4 fruit fly cellular contexts compared by ENCODE assay signal in the genomic region with DNA sequence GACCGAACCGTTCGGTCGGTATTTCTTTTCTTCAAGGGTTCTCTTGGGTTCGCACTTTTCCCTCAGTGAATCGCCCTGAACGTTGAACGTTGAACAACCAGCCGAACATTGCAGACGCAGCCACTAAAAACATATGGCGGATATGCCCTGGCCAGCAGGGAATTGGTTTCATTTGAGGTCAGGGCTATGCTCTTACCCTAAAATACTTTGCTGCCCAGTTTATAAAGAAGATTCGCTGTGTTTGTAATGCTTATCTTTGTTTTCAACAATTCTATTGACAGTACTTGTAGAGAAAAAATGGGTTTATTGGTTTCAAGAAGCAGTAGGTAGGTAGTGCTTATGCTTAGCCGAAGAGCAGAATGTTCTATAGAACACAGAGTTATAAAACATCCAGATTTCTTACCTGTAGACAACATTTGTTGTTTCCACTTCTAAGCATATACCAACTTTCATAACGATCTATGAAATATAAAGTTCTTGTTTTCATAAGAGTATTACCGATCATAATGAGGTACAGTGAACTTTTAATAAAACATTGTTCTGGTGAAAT.
TF ChIP-seq lines count a peak whose summit lies in the region.

No protein-coding gene starts in this region.

- TF ChIP-seq CTCF in whole organism, embryonic (GFP tag; optimal IDR thresholded peaks at IDR 0.05; lab: Kevin White, UChicago): no peak

TF ChIP-seq in whole organism, adult, 20 proteins besides CTCF, POLR2A, EP300 and RAD21:
- TF ChIP-seq CG12768 (GFP tag; optimal IDR thresholded peaks at IDR 0.05; lab: Kevin White, UChicago) (peak; percentile 35), Hr96 (GFP tag; optimal IDR thresholded peaks at IDR 0.05; lab: Kevin White, UChicago) (no peak)

TF ChIP-seq in whole organism, embryonic, 481 proteins besides CTCF, POLR2A, EP300 and RAD21 (continues in another document):
- peak in 1 of 2 experiments; percentile 35 for TF ChIP-seq Pdp1 (GFP tag; optimal IDR thresholded peaks at IDR 0.05; lab: Kevin White, UChicago)
- TF ChIP-seq Sox102F (GFP tag; optimal IDR thresholded peaks at IDR 0.05; lab: Kevin White, UChicago): peak; percentile 14
- no peak for TF ChIP-seq Nf-YC (tag; optimal IDR thresholded peaks at IDR 0.05; lab: Kevin White, UChicago)
- TF ChIP-seq Med (GFP tag; lab: Kevin White, UChicago): peak; percentile 78
- no peak for TF ChIP-seq maf-S (GFP tag; optimal IDR thresholded peaks at IDR 0.05; lab: Kevin White, UChicago)
- peak; percentile 23 for TF ChIP-seq CG12391 (tag; optimal IDR thresholded peaks at IDR 0.05; lab: Kevin White, UChicago)
- no peak for TF ChIP-seq br (optimal IDR thresholded peaks at IDR 0.05; lab: Kevin White, UChicago)
- TF ChIP-seq CG12769 (tag; optimal IDR thresholded peaks at IDR 0.05; lab: Kevin White, UChicago): peak; percentile 5
- TF ChIP-seq D19A (tag; optimal IDR thresholded peaks at IDR 0.05; lab: Kevin White, UChicago): peak; percentile 52
- TF ChIP-seq kay (GFP tag; optimal IDR thresholded peaks at IDR 0.05; lab: Kevin White, UChicago): peak; percentile 8
- no peak for TF ChIP-seq hkb (optimal IDR thresholded peaks at IDR 0.05; lab: Kevin White, UChicago)
- 0 out of 2 replicates have a peak, but pooled peaks have one; percentile 10 for TF ChIP-seq hkb (GFP tag; IDR thresholded peaks at IDR 0.05; lab: Robert Waterston, UW)
- peak; percentile 3 for TF ChIP-seq CG8388 (GFP tag; optimal IDR thresholded peaks at IDR 0.05; lab: Kevin White, UChicago)
- peak; percentile 37 for TF ChIP-seq CG15601 (tag; optimal IDR thresholded peaks at IDR 0.05; lab: Kevin White, UChicago)
- 0 out of 3 replicates have a peak, but pooled peaks have one; percentile 34 for TF ChIP-seq zfh1 (GFP tag; IDR thresholded peaks at IDR 0.05; lab: Robert Waterston, UW)
- TF ChIP-seq CG14441 (GFP tag; IDR thresholded peaks at IDR 0.05; lab: Robert Waterston, UW): 0 out of 2 replicates have a peak, but pooled peaks have one; percentile 37
- TF ChIP-seq CG18262 (tag; optimal IDR thresholded peaks at IDR 0.05; lab: Kevin White, UChicago): peak; percentile 22
- peak; percentile 23 for TF ChIP-seq grau (tag; optimal IDR thresholded peaks at IDR 0.05; lab: Kevin White, UChicago)
- peak; percentile 10 for TF ChIP-seq CG8924 (tag; optimal IDR thresholded peaks at IDR 0.05; lab: Kevin White, UChicago)
- no peak for TF ChIP-seq Adf1 (GFP tag; IDR thresholded peaks at IDR 0.05; lab: Robert Waterston, UW)
- TF ChIP-seq CG30431 (GFP tag; optimal IDR thresholded peaks at IDR 0.05; lab: Kevin White, UChicago): no peak
- TF ChIP-seq wdn (GFP tag; IDR thresholded peaks at IDR 0.05; lab: Robert Waterston, UW): 0 out of 2 replicates have a peak, but pooled peaks have one; percentile 17
- no peak for TF ChIP-seq CG32767 (GFP tag; IDR thresholded peaks at IDR 0.05; lab: Robert Waterston, UW)
- no peak for TF ChIP-seq CG12659 (GFP tag; optimal IDR thresholded peaks at IDR 0.05; lab: Kevin White, UChicago)
- TF ChIP-seq CG8290 (GFP tag; optimal IDR thresholded peaks at IDR 0.05; lab: Kevin White, UChicago): no peak
- peak in 1 of 2 experiments; percentile 21 for TF ChIP-seq CG8290 (tag; optimal IDR thresholded peaks at IDR 0.05; lab: Kevin White, UChicago)
- TF ChIP-seq CG8089 (GFP tag; optimal IDR thresholded peaks at IDR 0.05; lab: Kevin White, UChicago): no peak

TF ChIP-seq in whole organism, prepupa, 60 proteins besides CTCF, POLR2A, EP300 and RAD21 (continues in another document):
- TF ChIP-seq acj6 (GFP tag; optimal IDR thresholded peaks at IDR 0.05; lab: Kevin White, UChicago): peak; percentile 15
- no peak for TF ChIP-seq CG8319 (GFP tag; optimal IDR thresholded peaks at IDR 0.05; lab: Kevin White, UChicago)
- TF ChIP-seq fd85E (GFP tag; optimal IDR thresholded peaks at IDR 0.05; lab: Kevin White, UChicago): no peak
- TF ChIP-seq svp (GFP tag; lab: Kevin White, UChicago): no peak
- no peak for TF ChIP-seq CG11762 (GFP tag; optimal IDR thresholded peaks at IDR 0.05; lab: Kevin White, UChicago; ENCODE audit: insufficient read depth)
- peak; percentile 4 for TF ChIP-seq pdm3 (GFP tag; optimal IDR thresholded peaks at IDR 0.05; lab: Kevin White, UChicago)
- TF ChIP-seq esn (GFP tag; optimal IDR thresholded peaks at IDR 0.05; lab: Kevin White, UChicago): peak; percentile 8
- TF ChIP-seq CG6163 (GFP tag; IDR thresholded peaks at IDR 0.05; lab: Robert Waterston, UW): no peak
- no peak for TF ChIP-seq Met (GFP tag; optimal IDR thresholded peaks at IDR 0.05; lab: Kevin White, UChicago)
- no peak for TF ChIP-seq Lpt (GFP tag; optimal IDR thresholded peaks at IDR 0.05; lab: Kevin White, UChicago)
- TF ChIP-seq Hr39 (GFP tag; optimal IDR thresholded peaks at IDR 0.05; lab: Kevin White, UChicago): peak; percentile 9
- TF ChIP-seq CG8119 (GFP tag; IDR thresholded peaks at IDR 0.05; lab: Robert Waterston, UW): no peak
- no peak for TF ChIP-seq Hr4 (GFP tag; optimal IDR thresholded peaks at IDR 0.05; lab: Kevin White, UChicago)
- TF ChIP-seq CG3919 (GFP tag; optimal IDR thresholded peaks at IDR 0.05; lab: Kevin White, UChicago): no peak
- TF ChIP-seq Smox (GFP tag; optimal IDR thresholded peaks at IDR 0.05; lab: Kevin White, UChicago): no peak
- no peak for TF ChIP-seq CG34406 (GFP tag; optimal IDR thresholded peaks at IDR 0.05; lab: Kevin White, UChicago)
- TF ChIP-seq CG11294 (GFP tag; IDR thresholded peaks at IDR 0.05; lab: Robert Waterston, UW): no peak
- peak; percentile 12 for TF ChIP-seq CG10669 (GFP tag; optimal IDR thresholded peaks at IDR 0.05; lab: Kevin White, UChicago)
- no peak for TF ChIP-seq Eip93F (GFP tag; optimal IDR thresholded peaks at IDR 0.05; lab: Kevin White, UChicago)
- TF ChIP-seq Ets96B (tag; optimal IDR thresholded peaks at IDR 0.05; lab: Kevin White, UChicago): peak; percentile 7
- TF ChIP-seq salr (GFP tag; optimal IDR thresholded peaks at IDR 0.05; lab: Kevin White, UChicago): no peak
- TF ChIP-seq Hr38 (GFP tag; optimal IDR thresholded peaks at IDR 0.05; lab: Kevin White, UChicago): no peak
- no peak for TF ChIP-seq Ets21C (GFP tag; optimal IDR thresholded peaks at IDR 0.05; lab: Kevin White, UChicago)
- TF ChIP-seq CG6792 (GFP tag; optimal IDR thresholded peaks at IDR 0.05; lab: Kevin White, UChicago): no peak
- TF ChIP-seq CG6808 (GFP tag; optimal IDR thresholded peaks at IDR 0.05; lab: Kevin White, UChicago): peak; percentile 40
- peak; percentile 30 for TF ChIP-seq net (GFP tag; optimal IDR thresholded peaks at IDR 0.05; lab: Kevin White, UChicago)
- TF ChIP-seq fd59A (GFP tag; optimal IDR thresholded peaks at IDR 0.05; lab: Kevin White, UChicago): peak; percentile 1
- peak; percentile 39 for TF ChIP-seq CG10631 (GFP tag; optimal IDR thresholded peaks at IDR 0.05; lab: Kevin White, UChicago)
- TF ChIP-seq Blimp-1 (GFP tag; optimal IDR thresholded peaks at IDR 0.05; lab: Kevin White, UChicago): no peak
- peak; percentile 39 for TF ChIP-seq CG32006 (GFP tag; optimal IDR thresholded peaks at IDR 0.05; lab: Kevin White, UChicago)

TF ChIP-seq in whole organism, pupa, 21 proteins besides CTCF, POLR2A, EP300 and RAD21:
- TF ChIP-seq CG9948 (tag; optimal IDR thresholded peaks at IDR 0.05; lab: Kevin White, UChicago) (peak; percentile 2), CG14655 (GFP tag; optimal IDR thresholded peaks at IDR 0.05; lab: Kevin White, UChicago) (no peak), Pif1A (GFP tag; optimal IDR thresholded peaks at IDR 0.05; lab: Kevin White, UChicago) (peak; percentile 30), CG15710 (tag; optimal IDR thresholded peaks at IDR 0.05; lab: Kevin White, UChicago) (peak; percentile 6), CG8159 (tag; optimal IDR thresholded peaks at IDR 0.05; lab: Kevin White, UChicago) (peak; percentile 47), CG34367 (tag; optimal IDR thresholded peaks at IDR 0.05; lab: Kevin White, UChicago) (peak; percentile 16), Ets98B (GFP tag; IDR thresholded peaks at IDR 0.05; lab: Robert Waterston, UW) (no peak), Snoo (tag; optimal IDR thresholded peaks at IDR 0.05; lab: Kevin White, UChicago) (no peak), EcR (GFP tag; optimal IDR thresholded peaks at IDR 0.05; lab: Kevin White, UChicago) (no peak)
TF ChIP-seq in whole organism, pupa: peak in this region for 5.
